Worm (Caenorhabditis elegans): ENCODE measurements around the gene best-16.

DNA sequence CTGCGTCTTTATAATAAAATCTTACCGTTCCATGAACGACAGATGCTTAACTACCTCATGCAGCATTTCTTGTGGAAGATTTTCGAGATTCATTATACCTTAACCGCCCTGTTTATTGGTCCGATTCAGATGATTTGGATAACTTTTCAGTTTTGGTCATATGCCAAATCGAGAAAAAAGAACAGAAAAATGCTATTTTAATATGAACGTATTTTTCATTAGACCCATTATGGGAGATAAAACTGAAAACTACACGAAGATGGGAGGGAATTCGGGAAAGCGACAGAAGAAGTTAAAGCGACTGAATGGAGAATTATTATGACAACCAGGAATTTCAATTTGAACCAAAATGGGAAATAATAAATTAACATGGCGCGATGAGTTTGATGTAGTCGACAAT lies 31.4 kb upstream of the best-16 start, which contains the start of gene R13A1.10:
- TF ChIP-seq F55B11.4 (tag; optimal IDR thresholded peaks at IDR 0.05; ENCODE audit: borderline replicate concordance, insufficient read depth) (no peak), unc-62 (GFP tag; optimal IDR thresholded peaks at IDR 0.05) (no peak), pha-4 (tag; optimal IDR thresholded peaks at IDR 0.05) (no peak), nhr-80 (tag; optimal IDR thresholded peaks at IDR 0.05) (no peak), hmg-20 (GFP tag; IDR thresholded peaks at IDR 0.05) (no peak), sptf-2 (GFP tag; optimal IDR thresholded peaks at IDR 0.05) (no peak), B0261.1 (tag; optimal IDR thresholded peaks at IDR 0.05) (no peak), F23B12.7 (tag; optimal IDR thresholded peaks at IDR 0.05; ENCODE audit: insufficient read depth) (no peak), lsy-27 (tag; optimal IDR thresholded peaks at IDR 0.05; ENCODE audit: borderline replicate concordance, insufficient read depth) (no peak), egl-44 (GFP tag; IDR thresholded peaks at IDR 0.05) (no peak), F49E8.2 (tag; optimal IDR thresholded peaks at IDR 0.05; ENCODE audit: insufficient read depth) (no peak), nfya-1 (tag; optimal IDR thresholded peaks at IDR 0.05; ENCODE audit: borderline replicate concordance, insufficient read depth) (no peak)

Measured in whole organism, young adult.